Fruit fly (Drosophila melanogaster) whole organism, embryonic: Measurements from ENCODE around the gene CG12206.

Experiments
- CG11456 ChIP-seq: fragments of 200-800 bp; sonication (Bioruptor generic); IDR thresholded peaks from 3 replicates; pipeline ENCODE4 v1.3.6; 2022; ENCODE audit warnings: missing biosample characterization, missing genetic modification characterization
- CG11696 ChIP-seq: fragments of 200-800 bp; sonication (Bioruptor generic); IDR thresholded peaks from 2 replicates; pipeline ENCODE4 v1.3.6; 2022; ENCODE audit warnings: missing biosample characterization, missing genetic modification characterization
- CG12391 ChIP-seq: fragments of 200-800 bp; sonication (Bioruptor generic); optimal IDR thresholded peaks from 3 replicates; lab custom pipeline; 2018; ENCODE audit warnings: missing biosample characterization, mild to moderate bottlenecking, missing genetic modification characterization, moderate library complexity
- CG13775 ChIP-seq: fragments of 200-800 bp; sonication (Bioruptor generic); optimal IDR thresholded peaks from 3 replicates; lab custom pipeline; 2017; ENCODE audit warnings: missing biosample characterization, mild to moderate bottlenecking, missing genetic modification characterization
- CG15073 ChIP-seq: fragments of 200-800 bp; sonication (Bioruptor generic); optimal IDR thresholded peaks from 2 replicates; lab custom pipeline; 2016; ENCODE audit warnings: missing biosample characterization, missing genetic modification characterization
- CG15269 ChIP-seq: fragments of 200-800 bp; sonication (Bioruptor generic); optimal IDR thresholded peaks from 2 replicates; lab custom pipeline; 2018; ENCODE audit warnings: missing biosample characterization, mild to moderate bottlenecking, missing genetic modification characterization, moderate library complexity
- CG16813 ChIP-seq: fragments of 200-800 bp; sonication (Bioruptor generic); IDR thresholded peaks from 3 replicates; pipeline ENCODE4 v1.3.6; 2022; ENCODE audit warnings: missing biosample characterization, missing genetic modification characterization; ENCODE audit not compliant: partially characterized antibody
- CG17359 ChIP-seq: fragments of 200-800 bp; sonication (Bioruptor generic); optimal IDR thresholded peaks from 3 replicates; lab custom pipeline; 2018; ENCODE audit warnings: missing biosample characterization, mild to moderate bottlenecking, missing genetic modification characterization, moderate library complexity
- CG17612 ChIP-seq: fragments of 200-800 bp; sonication (Bioruptor generic); IDR thresholded peaks from 2 replicates; pipeline ENCODE4 v1.3.6; 2022; ENCODE audit warnings: missing biosample characterization, missing genetic modification characterization
- CG17802 ChIP-seq: fragments of 200-800 bp; sonication (Bioruptor generic); optimal IDR thresholded peaks from 2 replicates; lab custom pipeline; 2018; ENCODE audit warnings: missing biosample characterization, mild to moderate bottlenecking, missing genetic modification characterization, moderate library complexity
- CG18476 ChIP-seq: fragments of 200-800 bp; sonication (Bioruptor generic); optimal IDR thresholded peaks from 2 replicates; lab custom pipeline; 2016; ENCODE audit warnings: missing biosample characterization, mild to moderate bottlenecking, missing genetic modification characterization
- CG2889 ChIP-seq: fragments of 200-800 bp; sonication (Bioruptor generic); IDR thresholded peaks from 3 replicates; pipeline ENCODE4 v1.3.6; 2022; ENCODE audit warnings: missing biosample characterization, missing genetic modification characterization
- CG3281 ChIP-seq: fragments of 200-800 bp; sonication (Bioruptor generic); optimal IDR thresholded peaks from 3 replicates; lab custom pipeline; 2017; ENCODE audit warnings: missing biosample characterization, mild to moderate bottlenecking, missing genetic modification characterization
- CG3726 ChIP-seq: fragments of 200-800 bp; sonication (Bioruptor generic); IDR thresholded peaks from 3 replicates; pipeline ENCODE4, ENCODE4 v1.3.6; 2022; ENCODE audit warnings: missing biosample characterization, missing genetic modification characterization
- CG4424 ChIP-seq: fragments of 200-800 bp; sonication (Bioruptor generic); optimal IDR thresholded peaks from 3 replicates; lab custom pipeline; 2016; ENCODE audit warnings: missing biosample characterization, missing genetic modification characterization
- CG6791 ChIP-seq: fragments of 200-800 bp; sonication (Bioruptor generic); IDR thresholded peaks from 3 replicates; pipeline ENCODE4 v1.3.6; 2022; ENCODE audit warnings: missing biosample characterization, missing genetic modification characterization; ENCODE audit not compliant: partially characterized antibody
- CG7745 ChIP-seq: fragments of 200-800 bp; sonication (Bioruptor generic); optimal IDR thresholded peaks from 2 replicates; lab custom pipeline; 2018; ENCODE audit warnings: missing biosample characterization, mild to moderate bottlenecking, missing genetic modification characterization, moderate library complexity
- CG8388 ChIP-seq: fragments of 200-800 bp; sonication (Bioruptor generic); optimal IDR thresholded peaks from 2 replicates; lab custom pipeline; 2019; ENCODE audit warnings: missing biosample characterization, mild to moderate bottlenecking, missing genetic modification characterization, moderate library complexity
- CG8765 ChIP-seq: fragments of 200-800 bp; sonication (Bioruptor generic); IDR thresholded peaks from 2 replicates; pipeline ENCODE4 v1.3.6; 2022; ENCODE audit warnings: missing biosample characterization, missing genetic modification characterization
- CG9437 ChIP-seq: fragments of 200-800 bp; sonication (Bioruptor generic); optimal IDR thresholded peaks from 2 replicates; lab custom pipeline; 2018; ENCODE audit warnings: missing biosample characterization, mild to moderate bottlenecking, missing genetic modification characterization
- CG9609 ChIP-seq: fragments of 200-800 bp; sonication (Bioruptor generic); optimal IDR thresholded peaks from 3 replicates; lab custom pipeline; 2016; ENCODE audit warnings: missing biosample characterization, missing genetic modification characterization
- CG9876 ChIP-seq: fragments of 200-800 bp; sonication (Bioruptor generic); optimal IDR thresholded peaks from 2 replicates; lab custom pipeline; 2016; ENCODE audit warnings: missing biosample characterization, missing genetic modification characterization
- CTCF ChIP-seq: fragments of 200-800 bp; sonication (Bioruptor generic); optimal IDR thresholded peaks from 2 replicates; lab custom pipeline; 2017; ENCODE audit warnings: missing biosample characterization, mild to moderate bottlenecking, missing genetic modification characterization, moderate library complexity
- Chrac-16 ChIP-seq: fragments of 200-800 bp; sonication (Bioruptor generic); optimal IDR thresholded peaks from 3 replicates; lab custom pipeline; 2016; ENCODE audit warnings: missing biosample characterization, missing genetic modification characterization
- Dp ChIP-seq: fragments of 200-800 bp; sonication (Bioruptor generic); optimal IDR thresholded peaks from 2 replicates; lab custom pipeline; 2018; ENCODE audit warnings: missing biosample characterization, mild to moderate bottlenecking, missing genetic modification characterization, moderate library complexity
- ERR ChIP-seq: fragments of 200-800 bp; sonication (Bioruptor generic); optimal IDR thresholded peaks from 2 replicates; lab custom pipeline; 2016; ENCODE audit warnings: missing biosample characterization, missing genetic modification characterization
- HLH4C ChIP-seq: fragments of 200-800 bp; sonication (Bioruptor generic); IDR thresholded peaks from 3 replicates; pipeline ENCODE4 v1.3.6; 2022; ENCODE audit warnings: missing biosample characterization, missing genetic modification characterization; ENCODE audit not compliant: partially characterized antibody
- Poxn ChIP-seq: fragments of 200-800 bp; sonication (Bioruptor generic); IDR thresholded peaks from 2 replicates; pipeline ENCODE4 v1.3.6; 2022; ENCODE audit warnings: missing biosample characterization, missing genetic modification characterization
- Rfx ChIP-seq: fragments of 200-800 bp; sonication (Bioruptor generic); IDR thresholded peaks from 2 replicates; pipeline ENCODE4 v1.3.6; 2022; ENCODE audit warnings: missing biosample characterization, missing genetic modification characterization
- Scr ChIP-seq: fragments of 200-800 bp; sonication (Bioruptor generic); IDR thresholded peaks from 2 replicates; pipeline ENCODE4 v1.3.6; 2022; ENCODE audit warnings: missing biosample characterization, missing genetic modification characterization; ENCODE audit not compliant: partially characterized antibody
- Taf1 ChIP-seq: fragments of 200-800 bp; sonication (Bioruptor generic); IDR thresholded peaks from 2 replicates; pipeline ENCODE4 v1.3.6; 2022; ENCODE audit warnings: missing biosample characterization, missing genetic modification characterization
- Trl ChIP-seq, 3 experiments: fragments of >200 bp in 2 of 3; fragments of 200-800 bp in 1 of 3; sonication (Bioruptor generic) in 1 of 3; optimal IDR thresholded peaks; 2 replicates in 1 of 3; 3 replicates in 2 of 3; lab custom pipeline; 2016 to 2017; ENCODE audit warnings: missing biosample characterization in 1 of 3, missing genetic modification characterization in 1 of 3
- ac ChIP-seq: fragments of 200-800 bp; sonication (Bioruptor generic); optimal IDR thresholded peaks from 3 replicates; lab custom pipeline; 2017; ENCODE audit warnings: missing biosample characterization, mild to moderate bottlenecking, missing genetic modification characterization
- ase ChIP-seq: fragments of 200-800 bp; sonication (Bioruptor generic); IDR thresholded peaks from 3 replicates; pipeline ENCODE4 v1.3.6; 2022; ENCODE audit warnings: missing biosample characterization, missing genetic modification characterization
- cato ChIP-seq: fragments of 200-800 bp; sonication (Bioruptor generic); optimal IDR thresholded peaks from 2 replicates; lab custom pipeline; 2016; ENCODE audit warnings: missing biosample characterization, missing genetic modification characterization, borderline replicate concordance
- chn ChIP-seq: fragments of 200-800 bp; sonication (Bioruptor generic); optimal IDR thresholded peaks from 2 replicates; lab custom pipeline; 2016; ENCODE audit warnings: missing biosample characterization, missing genetic modification characterization
- ci ChIP-seq: fragments of 200-800 bp; sonication (Bioruptor generic); IDR thresholded peaks from 3 replicates; pipeline ENCODE4 v1.3.6; 2022; ENCODE audit warnings: missing biosample characterization, missing genetic modification characterization
- cwo ChIP-seq: fragments of 200-800 bp; sonication (Bioruptor generic); optimal IDR thresholded peaks from 3 replicates; lab custom pipeline; 2017; ENCODE audit warnings: missing biosample characterization, missing genetic modification characterization, mild to moderate bottlenecking, moderate library complexity, missing genetic modification reagents
- ewg ChIP-seq: fragments of 200-800 bp; sonication (Bioruptor generic); optimal IDR thresholded peaks from 3 replicates; lab custom pipeline; 2017; ENCODE audit warnings: mild to moderate bottlenecking, missing biosample characterization, missing genetic modification reagents, missing genetic modification characterization
- grn ChIP-seq: fragments of 200-800 bp; sonication (Bioruptor generic); optimal IDR thresholded peaks from 3 replicates; lab custom pipeline; 2017; ENCODE audit warnings: missing biosample characterization, missing genetic modification characterization
- h ChIP-seq: fragments of >200 bp; optimal IDR thresholded peaks from 2 replicates; lab custom pipeline; 2017
- hth ChIP-seq: fragments of >200 bp; optimal IDR thresholded peaks from 2 replicates; lab custom pipeline; 2017; ENCODE audit warnings: inconsistent platforms
- inv ChIP-seq: fragments of 200-800 bp; sonication (Bioruptor generic); IDR thresholded peaks from 2 replicates; pipeline ENCODE4 v1.3.6; 2022; ENCODE audit warnings: missing biosample characterization, missing genetic modification characterization; ENCODE audit not compliant: partially characterized antibody
- kay ChIP-seq: fragments of 200-800 bp; sonication (Bioruptor generic); optimal IDR thresholded peaks from 2 replicates; lab custom pipeline; 2016; ENCODE audit warnings: missing biosample characterization, missing genetic modification characterization
- kni ChIP-seq: fragments of 200-800 bp; sonication (Bioruptor generic); optimal IDR thresholded peaks from 3 replicates; lab custom pipeline; 2017; ENCODE audit warnings: mild to moderate bottlenecking, missing biosample characterization, missing genetic modification reagents, missing genetic modification characterization
- otp ChIP-seq: fragments of 200-800 bp; sonication (Bioruptor generic); IDR thresholded peaks from 3 replicates; pipeline ENCODE4, ENCODE4 v1.3.6; 2022; ENCODE audit warnings: missing biosample characterization, missing genetic modification characterization
- prd ChIP-seq, 3 experiments: fragments of >200 bp in 2 of 3; fragments of 200-800 bp in 1 of 3; sonication (Bioruptor generic) in 1 of 3; optimal IDR thresholded peaks in 2 of 3; IDR thresholded peaks in 1 of 3; 2 replicates in 2 of 3; 3 replicates in 1 of 3; pipeline versions ENCODE4 v1.3.6 to Lab custom; 2017 to 2022; ENCODE audit warnings: missing biosample characterization in 1 of 3, missing genetic modification characterization in 1 of 3
- sr ChIP-seq: fragments of 200-800 bp; sonication (Bioruptor generic); IDR thresholded peaks from 3 replicates; pipeline ENCODE4 v1.3.6; 2022; ENCODE audit warnings: missing biosample characterization, missing genetic modification characterization
- tin ChIP-seq: fragments of 200-800 bp; sonication (Bioruptor generic); optimal IDR thresholded peaks from 3 replicates; lab custom pipeline; 2016; ENCODE audit warnings: missing biosample characterization, missing genetic modification characterization
- tio ChIP-seq: fragments of 200-800 bp; sonication (Bioruptor generic); optimal IDR thresholded peaks from 2 replicates; lab custom pipeline; 2017; ENCODE audit warnings: missing biosample characterization, missing genetic modification characterization, inconsistent platforms
- zen2 ChIP-seq: fragments of 200-800 bp; sonication (Bioruptor generic); IDR thresholded peaks from 3 replicates; pipeline ENCODE4 v1.3.6; 2022; ENCODE audit warnings: missing biosample characterization, missing genetic modification characterization; ENCODE audit not compliant: partially characterized antibody

The CG12206 gene

dm6 chrX:3427614-3427965 is 46.7 kb downstream of the CG12206 start (continued):
- TF ChIP-seq CG18476 (GFP tag; lab: Kevin White, UChicago), result no peak
- TF ChIP-seq ase, result 0 out of 3 replicates have a peak, but pooled peaks have one; percentile 63
- no peak for TF ChIP-seq CTCF (GFP tag; lab: Kevin White, UChicago)
- peak; percentile 95 for TF ChIP-seq ac (GFP tag; lab: Kevin White, UChicago)
- peak; percentile 53 for TF ChIP-seq CG4424 (GFP tag; lab: Kevin White, UChicago)
- TF ChIP-seq CG8765 (GFP tag; lab: Robert Waterston, UW), result peak; percentile 80
- no peak for TF ChIP-seq cwo (GFP tag; lab: Kevin White, UChicago)
- TF ChIP-seq CG3281, result no peak
- TF ChIP-seq chn (GFP tag; lab: Kevin White, UChicago), result peak; percentile 88
- TF ChIP-seq CG3726 (GFP tag; lab: Robert Waterston, UW), result peak; percentile 71; the same call in 2 of the 3 replicates
- no peak for TF ChIP-seq Trl (optimal IDR thresholded peaks at IDR 0.05; lab: Kevin White, UChicago)
- TF ChIP-seq Trl (GFP tag; optimal IDR thresholded peaks at IDR 0.05; lab: Kevin White, UChicago), result peak; percentile 68
- TF ChIP-seq CG8388 (GFP tag; lab: Kevin White, UChicago), result peak; percentile 57
- no peak for TF ChIP-seq Poxn (GFP tag; lab: Robert Waterston, UW)
- TF ChIP-seq CG15073, result peak; percentile 23
- TF ChIP-seq CG9437, result peak; percentile 60
- peak; percentile 83 for TF ChIP-seq CG13775
- TF ChIP-seq ewg, result peak; percentile 53
- TF ChIP-seq CG11696 (GFP tag; lab: Robert Waterston, UW), result no peak
- TF ChIP-seq ERR, result peak; percentile 28
- peak; percentile 66 for TF ChIP-seq CG15269 (tag; lab: Kevin White, UChicago)
- no peak for TF ChIP-seq hth
- no peak for TF ChIP-seq Dp (GFP tag; lab: Kevin White, UChicago)
- peak; percentile 76 for TF ChIP-seq tio (GFP tag; lab: Kevin White, UChicago)
- TF ChIP-seq zen2 (GFP tag; lab: Robert Waterston, UW), result no peak
- peak; percentile 58 for TF ChIP-seq tin (GFP tag; lab: Kevin White, UChicago)
- TF ChIP-seq kay (GFP tag; lab: Kevin White, UChicago), result peak; percentile 13
- TF ChIP-seq CG2889 (GFP tag; lab: Robert Waterston, UW), result no peak
- no peak for TF ChIP-seq prd (optimal IDR thresholded peaks at IDR 0.05; lab: Kevin White, UChicago)
- peak; percentile 94 for TF ChIP-seq prd (GFP tag; IDR thresholded peaks at IDR 0.05; lab: Robert Waterston, UW)
- TF ChIP-seq CG11456 (GFP tag; lab: Robert Waterston, UW), result peak; percentile 57; the same call in 1 of the 3 replicates
- peak; percentile 48 for TF ChIP-seq cato
- TF ChIP-seq CG9609 (GFP tag; lab: Kevin White, UChicago), result peak; percentile 75
- TF ChIP-seq CG7745 (tag; lab: Kevin White, UChicago), result peak; percentile 74
- no peak for TF ChIP-seq CG17802 (tag; lab: Kevin White, UChicago)
- TF ChIP-seq CG9876 (GFP tag; lab: Kevin White, UChicago), result peak; percentile 61
- TF ChIP-seq Rfx (GFP tag; lab: Robert Waterston, UW), result peak; percentile 32; the same call in 1 of the 2 replicates
- peak; percentile 89 for TF ChIP-seq Chrac-16
- TF ChIP-seq HLH4C (GFP tag; lab: Robert Waterston, UW), result no peak
- TF ChIP-seq inv, result no peak

dm6 chrX:3426803-3427613 is 47.3 kb downstream of the CG12206 start:
- peak; percentile 23 for TF ChIP-seq CG17359 (tag; lab: Kevin White, UChicago)
- TF ChIP-seq kni (GFP tag; lab: Kevin White, UChicago), result peak; percentile 7
- TF ChIP-seq ci (GFP tag; lab: Robert Waterston, UW), result peak; percentile 37; the same call in 1 of the 3 replicates
- no peak for TF ChIP-seq h (lab: Kevin White, UChicago)
- no peak for TF ChIP-seq sr (GFP tag; lab: Robert Waterston, UW)
- TF ChIP-seq Taf1 (GFP tag; lab: Robert Waterston, UW), result no peak
- TF ChIP-seq CG12391 (tag; lab: Kevin White, UChicago), result no peak
- peak; percentile 40; the same call in 1 of the 2 replicates for TF ChIP-seq Scr (GFP tag; lab: Robert Waterston, UW)
- peak; percentile 95 for TF ChIP-seq grn (GFP tag; lab: Kevin White, UChicago)
- TF ChIP-seq otp (GFP tag; lab: Robert Waterston, UW), result peak; percentile 48; the same call in 1 of the 3 replicates
- TF ChIP-seq CG6791 (GFP tag; lab: Robert Waterston, UW), result peak; percentile 28; the same call in 1 of the 3 replicates
- no peak for TF ChIP-seq CG17612 (GFP tag; lab: Robert Waterston, UW)
- TF ChIP-seq CG16813 (GFP tag; lab: Robert Waterston, UW), result peak; percentile 56; the same call in 2 of the 3 replicates
